Fruit fly (Drosophila melanogaster) whole organism, prepupa: ENCODE measurements around the gene et.

Experiments
- Gug ChIP-seq: fragments of 200-800 bp; sonication (Bioruptor generic); IDR thresholded peaks from 2 replicates; pipeline ENCODE4 v1.3.6; 2022; ENCODE audit warnings: missing biosample characterization, missing genetic modification characterization
- fd85E ChIP-seq: fragments of 200-800 bp; sonication (Bioruptor generic); optimal IDR thresholded peaks from 3 replicates; lab custom pipeline; 2016; ENCODE audit warnings: missing biosample characterization, missing genetic modification characterization

DNA sequence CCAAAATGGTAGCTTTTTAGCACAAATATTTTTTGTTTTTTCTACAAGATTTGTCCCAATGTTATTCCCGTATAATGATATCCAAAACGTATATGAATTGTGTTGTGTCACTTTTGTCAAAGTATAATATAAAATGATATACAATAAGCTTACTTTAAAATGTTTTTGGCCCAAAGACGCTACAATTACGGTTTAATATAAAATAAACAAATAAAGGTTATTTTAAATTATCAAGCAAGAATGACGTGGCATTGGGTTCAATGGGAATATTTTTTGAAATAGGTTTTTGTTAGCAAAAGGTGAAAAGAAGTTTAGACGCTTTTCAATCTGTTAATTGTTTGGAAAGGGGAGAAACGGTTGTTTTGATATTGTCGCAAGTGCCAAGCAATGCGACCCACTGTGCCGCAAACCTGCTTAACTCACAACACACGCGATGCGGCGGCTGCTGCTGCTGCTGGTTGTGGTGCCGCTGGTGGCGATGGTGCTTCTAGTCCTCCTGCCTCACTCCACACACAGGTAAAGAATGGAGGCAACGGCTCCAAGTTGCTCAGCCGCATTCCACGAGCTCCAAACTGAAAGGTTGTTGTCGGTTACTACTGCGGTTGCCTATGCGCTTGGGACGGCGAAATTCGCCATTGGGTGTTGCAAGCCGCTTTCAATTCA, 12.4 kb downstream of the et start:
- TF ChIP-seq fd85E (GFP tag; lab: Kevin White, UChicago) = no peak
- no peak for TF ChIP-seq Gug (GFP tag; lab: Robert Waterston, UW)
